Worm (Caenorhabditis elegans) whole organism, young adult: ENCODE measurements around the gene R04D3.2.

Source experiments
- B0035.1 ChIP-seq: sonication (generic microtip); optimal IDR thresholded peaks from 2 replicates; lab custom pipeline; 2016; ENCODE audit warnings: missing genetic modification characterization, mild to moderate bottlenecking, missing compliant biosample characterization, missing genotype, missing genetic modification reagents
- B0261.1 ChIP-seq: sonication (generic microtip); optimal IDR thresholded peaks from 2 replicates; lab custom pipeline; 2016; ENCODE audit warnings: mild to moderate bottlenecking, missing genetic modification characterization, moderate library complexity, missing compliant biosample characterization
- B0336.3 ChIP-seq: fragments of 200-800 bp; sonication (Bioruptor generic); IDR thresholded peaks from 2 replicates; pipeline ENCODE4 v1.3.6; 2022; ENCODE audit warnings: missing genetic modification characterization, missing compliant biosample characterization
- D2030.7 ChIP-seq: fragments of 200-800 bp; sonication (Bioruptor generic); IDR thresholded peaks from 2 replicates; pipeline ENCODE4 v1.3.6; 2022; ENCODE audit warnings: missing genetic modification reagents, missing genetic modification characterization, missing compliant biosample characterization
- F10E7.11 ChIP-seq: sonication (generic microtip); optimal IDR thresholded peaks from 2 replicates; lab custom pipeline; 2017; ENCODE audit warnings: mild to moderate bottlenecking, missing genetic modification characterization, moderate library complexity, missing compliant biosample characterization
- F39B2.1 ChIP-seq: fragments of 200-800 bp; sonication (Bioruptor generic); IDR thresholded peaks from 2 replicates; pipeline ENCODE4 v1.3.6; 2022; ENCODE audit warnings: missing genetic modification reagents, missing genetic modification characterization, missing compliant biosample characterization
- ZK185.1 ChIP-seq: sonication (generic microtip); optimal IDR thresholded peaks from 2 replicates; lab custom pipeline; 2016; ENCODE audit warnings: mild to moderate bottlenecking, missing genetic modification characterization, missing compliant biosample characterization; ENCODE audit not compliant: poor library complexity, severe bottlenecking
- ama-1 ChIP-seq, 3 experiments: fragments of 150-350 bp in 1 of 3; sonication (generic microtip) in 2 of 3; optimal IDR thresholded peaks; 2 replicates each; lab custom pipeline; 2014 to 2018; ENCODE audit warnings: missing biosample characterization in 2 of 3, missing genetic modification characterization in 2 of 3, missing genetic modification reagents in 2 of 3
- ceh-27 ChIP-seq: fragments of 200-800 bp; sonication (Bioruptor generic); optimal IDR thresholded peaks from 2 replicates; lab custom pipeline; 2018; ENCODE audit warnings: mild to moderate bottlenecking, missing genetic modification characterization, moderate library complexity, missing compliant biosample characterization
- die-1 ChIP-seq: sonication (generic microtip); optimal IDR thresholded peaks from 2 replicates; lab custom pipeline; 2016; ENCODE audit warnings: missing genotype, mild to moderate bottlenecking, missing genetic modification characterization, missing compliant biosample characterization
- dox-1 ChIP-seq: fragments of 200-800 bp; sonication (Bioruptor generic); IDR thresholded peaks from 2 replicates; pipeline ENCODE4 v1.3.6; 2022; ENCODE audit warnings: missing genetic modification reagents, missing genetic modification characterization, missing compliant biosample characterization
- egl-18 ChIP-seq: fragments of 200-800 bp; sonication (Bioruptor generic); IDR thresholded peaks from 2 replicates; pipeline ENCODE4 v1.3.6; 2022; ENCODE audit warnings: missing genetic modification reagents, missing genetic modification characterization, missing compliant biosample characterization
- egl-44 ChIP-seq: fragments of 200-800 bp; sonication (Bioruptor generic); IDR thresholded peaks from 2 replicates; pipeline ENCODE4 v1.3.6; 2022; ENCODE audit warnings: missing genetic modification reagents, missing genetic modification characterization, missing compliant biosample characterization
- ets-4 ChIP-seq: fragments of 200-800 bp; sonication (Bioruptor generic); optimal IDR thresholded peaks from 2 replicates; lab custom pipeline; 2018; ENCODE audit warnings: mild to moderate bottlenecking, missing genetic modification characterization, missing compliant biosample characterization
- hlh-26 ChIP-seq: fragments of 200-800 bp; sonication (Bioruptor generic); conservative IDR thresholded peaks from 2 replicates; pipeline ENCODE4 v1.3.6; 2022; ENCODE audit warnings: missing genetic modification reagents, missing genetic modification characterization, missing compliant biosample characterization
- hmg-1.2 ChIP-seq: fragments of 200-800 bp; sonication (Bioruptor generic); IDR thresholded peaks from 2 replicates; pipeline ENCODE4 v1.3.6; 2022; ENCODE audit warnings: missing genetic modification reagents, missing genetic modification characterization, missing compliant biosample characterization
- let-607 ChIP-seq, 2 experiments: fragments of 200-800 bp in 1 of 2; sonication (Bioruptor generic) in 1 of 2; sonication (generic microtip) in 1 of 2; optimal IDR thresholded peaks; 2 replicates each; lab custom pipeline; 2016 to 2018; ENCODE audit warnings: mild to moderate bottlenecking in 2 of 2, missing compliant biosample characterization in 2 of 2, missing genetic modification characterization in 2 of 2, moderate library complexity in 2 of 2, missing genotype in 1 of 2
- lin-35 ChIP-seq, 3 experiments: fragments of 150-350 bp in 2 of 3; sonication (generic microtip) in 1 of 3; optimal IDR thresholded peaks; 2 replicates each; lab custom pipeline; 2014 to 2018; ENCODE audit warnings: missing biosample characterization in 3 of 3, missing genetic modification characterization in 3 of 3, missing genetic modification reagents in 3 of 3
- lsy-27 ChIP-seq: sonication (generic microtip); optimal IDR thresholded peaks from 2 replicates; lab custom pipeline; 2017; ENCODE audit warnings: missing genetic modification characterization, mild to moderate bottlenecking, missing compliant biosample characterization, antibody characterized with exemption, missing genotype, borderline replicate concordance; ENCODE audit not compliant: insufficient read depth
- madf-10 ChIP-seq: sonication (generic microtip); optimal IDR thresholded peaks from 2 replicates; lab custom pipeline; 2016; ENCODE audit warnings: mild to moderate bottlenecking, missing genetic modification characterization, missing compliant biosample characterization
- madf-8 ChIP-seq: fragments of 200-800 bp; sonication (Bioruptor generic); conservative IDR thresholded peaks from 2 replicates; pipeline ENCODE4 v1.3.6; 2022; ENCODE audit warnings: missing genetic modification reagents, missing genetic modification characterization, missing compliant biosample characterization
- mel-28 ChIP-seq: sonication (generic microtip); optimal IDR thresholded peaks from 2 replicates; lab custom pipeline; 2016; ENCODE audit warnings: borderline replicate concordance, mild to moderate bottlenecking, missing genetic modification characterization, missing compliant biosample characterization
- nfyb-1 ChIP-seq: fragments of 200-800 bp; sonication (Bioruptor generic); IDR thresholded peaks from 2 replicates; pipeline ENCODE4 v1.3.6; 2022; ENCODE audit warnings: missing genetic modification reagents, missing genetic modification characterization, missing compliant biosample characterization
- nhr-120 ChIP-seq: fragments of 200-800 bp; sonication (Bioruptor generic); IDR thresholded peaks from 2 replicates; pipeline ENCODE4 v1.3.6; 2022; ENCODE audit warnings: missing genetic modification characterization, missing compliant biosample characterization
- nhr-80 ChIP-seq: sonication (generic microtip); optimal IDR thresholded peaks from 2 replicates; lab custom pipeline; 2016; ENCODE audit warnings: missing genetic modification characterization, missing compliant biosample characterization
- nhr-90 ChIP-seq: sonication (generic microtip); optimal IDR thresholded peaks from 2 replicates; lab custom pipeline; 2016; ENCODE audit warnings: missing genotype, mild to moderate bottlenecking, missing genetic modification characterization, missing compliant biosample characterization
- pbrm-1 ChIP-seq: fragments of 200-800 bp; sonication (Bioruptor generic); IDR thresholded peaks from 2 replicates; pipeline ENCODE4 v1.3.6; 2022; ENCODE audit warnings: missing genetic modification reagents, missing genetic modification characterization, missing compliant biosample characterization
- rec-8 ChIP-seq, 2 experiments: sonication (generic microtip); optimal IDR thresholded peaks; 2 replicates each; lab custom pipeline; 2016; ENCODE audit warnings: mild to moderate bottlenecking in 2 of 2, missing genetic modification characterization in 2 of 2, missing genetic modification reagents in 2 of 2, missing genotype in 2 of 2, missing biosample characterization in 1 of 2, missing compliant biosample characterization in 1 of 2, moderate library complexity in 1 of 2
- rpc-1 ChIP-seq, 2 experiments: fragments of 150-350 bp in 1 of 2; sonication (generic microtip) in 1 of 2; optimal IDR thresholded peaks; 2 replicates each; lab custom pipeline; 2014 to 2018; ENCODE audit warnings: missing biosample characterization in 1 of 2, missing genetic modification characterization in 1 of 2, missing genetic modification reagents in 1 of 2, missing genotype in 1 of 2
- sdz-38 ChIP-seq: sonication (generic microtip); optimal IDR thresholded peaks from 2 replicates; lab custom pipeline; 2016; ENCODE audit warnings: missing genotype, missing genetic modification characterization, missing compliant biosample characterization
- sea-2 ChIP-seq: fragments of 200-800 bp; sonication (Bioruptor generic); IDR thresholded peaks from 2 replicates; pipeline ENCODE4 v1.3.6; 2022; ENCODE audit warnings: missing genetic modification characterization, missing compliant biosample characterization
- snpc-1.1 ChIP-seq: sonication (generic microtip); optimal IDR thresholded peaks from 2 replicates; lab custom pipeline; 2017; ENCODE audit warnings: missing genetic modification characterization, mild to moderate bottlenecking, missing compliant biosample characterization, antibody characterized with exemption, moderate library complexity, missing genotype, missing genetic modification reagents; ENCODE audit not compliant: insufficient read depth
- snpc-1.3 ChIP-seq: sonication (generic microtip); optimal IDR thresholded peaks from 2 replicates; lab custom pipeline; 2017; ENCODE audit warnings: missing genetic modification characterization, mild to moderate bottlenecking, missing compliant biosample characterization, antibody characterized with exemption, moderate library complexity, missing genotype, missing genetic modification reagents; ENCODE audit not compliant: insufficient read depth
- snpc-3.4 ChIP-seq: sonication (generic microtip); optimal IDR thresholded peaks from 2 replicates; lab custom pipeline; 2017; ENCODE audit warnings: missing genetic modification characterization, mild to moderate bottlenecking, missing compliant biosample characterization, antibody characterized with exemption, moderate library complexity, missing genotype, missing genetic modification reagents
- snpc-4 ChIP-seq, 5 experiments: fragments of 150-350 bp in 1 of 5; sonication (generic microtip) in 4 of 5; optimal IDR thresholded peaks; 2 replicates each; lab custom pipeline; 2014 to 2018; ENCODE audit warnings: missing genetic modification characterization in 5 of 5, missing biosample characterization in 3 of 5, antibody characterized with exemption in 2 of 5, mild to moderate bottlenecking in 2 of 5, missing compliant biosample characterization in 2 of 5, missing genotype in 2 of 5, moderate library complexity in 2 of 5, missing genetic modification reagents in 1 of 5
- somi-1 ChIP-seq: fragments of 200-800 bp; sonication (Bioruptor generic); optimal IDR thresholded peaks from 2 replicates; lab custom pipeline; 2018; ENCODE audit warnings: mild to moderate bottlenecking, missing genetic modification characterization, missing compliant biosample characterization
- tbp1 ChIP-seq: fragments of 200-800 bp; sonication (Bioruptor generic); optimal IDR thresholded peaks from 2 replicates; lab custom pipeline; 2018; ENCODE audit warnings: mild to moderate bottlenecking, missing genetic modification characterization, missing compliant biosample characterization
- unc-130 ChIP-seq: sonication (generic microtip); optimal IDR thresholded peaks from 2 replicates; lab custom pipeline; 2016; ENCODE audit warnings: missing genetic modification reagents, missing genetic modification characterization, missing compliant biosample characterization
- unc-62 ChIP-seq: fragments of 150-350 bp; optimal IDR thresholded peaks from 2 replicates; lab custom pipeline; 2014; ENCODE audit warnings: missing biosample characterization, missing genetic modification reagents, missing genetic modification characterization
- ztf-18 ChIP-seq: sonication (generic microtip); optimal IDR thresholded peaks from 2 replicates; lab custom pipeline; 2016; ENCODE audit warnings: missing genotype, mild to moderate bottlenecking, missing genetic modification characterization, missing compliant biosample characterization
- ztf-22 ChIP-seq: fragments of 200-800 bp; sonication (Bioruptor generic); optimal IDR thresholded peaks from 2 replicates; lab custom pipeline; 2018; ENCODE audit warnings: mild to moderate bottlenecking, missing genetic modification characterization, moderate library complexity, missing compliant biosample characterization
- ztf-3 ChIP-seq: fragments of 200-800 bp; sonication (Bioruptor generic); optimal IDR thresholded peaks from 2 replicates; lab custom pipeline; 2018; ENCODE audit warnings: mild to moderate bottlenecking, missing genetic modification characterization, missing compliant biosample characterization

Gene R04D3.2

ce11 chrX:13261037-13261592, 25.3 kb downstream of the R04D3.2 start:
- peak; percentile 69 for TF ChIP-seq rpc-1 (optimal IDR thresholded peaks at IDR 0.05; lab: Kevin White, UChicago)
- TF ChIP-seq rpc-1 (tag; optimal IDR thresholded peaks at IDR 0.05; lab: Kevin White, UChicago) = peak; percentile 84
- peak; percentile 24 for TF ChIP-seq snpc-1.1
- peak; percentile 86 for TF ChIP-seq tbp1 (GFP tag; lab: Kevin White, UChicago)
- peak; percentile 74 for TF ChIP-seq die-1
- TF ChIP-seq ztf-18 (tag; lab: Kevin White, UChicago) = peak; percentile 10
- TF ChIP-seq egl-18 (GFP tag; lab: Robert Waterston, UW) = 0 out of 2 replicates have a peak, but pooled peaks have one; percentile 16
- TF ChIP-seq snpc-4 (GFP tag; optimal IDR thresholded peaks at IDR 0.05; lab: Kevin White, UChicago) = peak; percentile 68
- peak in 3 of 4 experiments; percentile 63 to 91 (median 86) for TF ChIP-seq snpc-4 (tag; optimal IDR thresholded peaks at IDR 0.05; lab: Kevin White, UChicago)
- peak; percentile 58; the same call in 1 of the 2 replicates for TF ChIP-seq pbrm-1 (GFP tag; lab: Robert Waterston, UW)
- TF ChIP-seq D2030.7 (GFP tag; lab: Robert Waterston, UW) = 0 out of 2 replicates have a peak, but pooled peaks have one; percentile 16
- TF ChIP-seq snpc-1.3 (tag; lab: Kevin White, UChicago) = peak; percentile 27
- peak; percentile 37 for TF ChIP-seq snpc-3.4 (tag; lab: Kevin White, UChicago)
- peak; percentile 66 for TF ChIP-seq B0261.1 (tag; lab: Kevin White, UChicago)
- peak; percentile 36 for TF ChIP-seq nhr-90
- peak; percentile 8 for TF ChIP-seq nhr-80
- TF ChIP-seq hmg-1.2 = peak; percentile 38
- peak; percentile 31 for TF ChIP-seq madf-10 (tag; lab: Kevin White, UChicago)
- 0 out of 2 replicates have a peak, but pooled peaks have one; percentile 17 for TF ChIP-seq dox-1 (GFP tag; lab: Robert Waterston, UW)
- peak; percentile 5 for TF ChIP-seq B0035.1
- peak in 1 of 2 experiments; percentile 38 for TF ChIP-seq rec-8 (tag; optimal IDR thresholded peaks at IDR 0.05; lab: Kevin White, UChicago)
- peak; percentile 10 for TF ChIP-seq ZK185.1 (tag; lab: Kevin White, UChicago)

- TF ChIP-seq F10E7.11 (no peak), snpc-3.4 (tag; lab: Kevin White, UChicago) (no peak), B0261.1 (tag; lab: Kevin White, UChicago) (no peak), nhr-80 (peak; percentile 93), hlh-26 (GFP tag; lab: Robert Waterston, UW) (no peak), B0336.3 (no peak), ets-4 (peak; percentile 68), egl-44 (GFP tag; lab: Robert Waterston, UW) (no peak), ztf-3 (GFP tag; lab: Kevin White, UChicago) (no peak), ztf-22 (GFP tag; lab: Kevin White, UChicago) (peak; percentile 2), tbp1 (GFP tag; lab: Kevin White, UChicago) (peak; percentile 33), snpc-4 (GFP tag; optimal IDR thresholded peaks at IDR 0.05; lab: Kevin White, UChicago) (no peak), snpc-4 (tag; optimal IDR thresholded peaks at IDR 0.05; lab: Kevin White, UChicago) (no peak), madf-8 (GFP tag; lab: Robert Waterston, UW) (no peak), F39B2.1 (GFP tag; lab: Robert Waterston, UW) (no peak), unc-130 (GFP tag; lab: Kevin White, UChicago) (no peak), nfyb-1 (no peak), ceh-27 (no peak), unc-62 (GFP tag; lab: Kevin White, UChicago) (peak; percentile 21), let-607 (tag; optimal IDR thresholded peaks at IDR 0.05; lab: Kevin White, UChicago) (peak in 1 of 2 experiments; percentile 30), sdz-38 (tag; lab: Kevin White, UChicago) (no peak), sea-2 (no peak), lsy-27 (tag; lab: Kevin White, UChicago) (no peak), pbrm-1 (GFP tag; lab: Robert Waterston, UW) (no peak), dox-1 (GFP tag; lab: Robert Waterston, UW) (no peak), mel-28 (tag; lab: Kevin White, UChicago) (no peak), nhr-120 (GFP tag; lab: Robert Waterston, UW) (no peak), lin-35 (GFP tag; optimal IDR thresholded peaks at IDR 0.05; lab: Kevin White, UChicago) (no peak), ama-1 (optimal IDR thresholded peaks at IDR 0.05; lab: Kevin White, UChicago) (no peak), ama-1 (GFP tag; optimal IDR thresholded peaks at IDR 0.05; lab: Kevin White, UChicago) (no peak), somi-1 (no peak)
These were observed 28.9 kb downstream of the R04D3.2 start, which contains the start of gene K08H2.10 for ce11 chrX:13257577-13257976. TSS of gene K08H2.10 (plus strand) at chrX:13257806.
